Worm (Caenorhabditis elegans) whole organism, L1 larva: Measurements from ENCODE around the gene C39B10.1.

Experiments used
- dsc-1 ChIP-seq: sonication (generic microtip); optimal IDR thresholded peaks from 2 replicates; lab custom pipeline; 2016; ENCODE audit warnings: mild to moderate bottlenecking, missing genetic modification characterization, missing compliant biosample characterization
- zip-4 ChIP-seq: fragments of 200-800 bp; sonication (Bioruptor generic); optimal IDR thresholded peaks from 2 replicates; lab custom pipeline; 2018; ENCODE audit warnings: mild to moderate bottlenecking, missing genetic modification characterization, moderate library complexity, missing compliant biosample characterization

DNA sequence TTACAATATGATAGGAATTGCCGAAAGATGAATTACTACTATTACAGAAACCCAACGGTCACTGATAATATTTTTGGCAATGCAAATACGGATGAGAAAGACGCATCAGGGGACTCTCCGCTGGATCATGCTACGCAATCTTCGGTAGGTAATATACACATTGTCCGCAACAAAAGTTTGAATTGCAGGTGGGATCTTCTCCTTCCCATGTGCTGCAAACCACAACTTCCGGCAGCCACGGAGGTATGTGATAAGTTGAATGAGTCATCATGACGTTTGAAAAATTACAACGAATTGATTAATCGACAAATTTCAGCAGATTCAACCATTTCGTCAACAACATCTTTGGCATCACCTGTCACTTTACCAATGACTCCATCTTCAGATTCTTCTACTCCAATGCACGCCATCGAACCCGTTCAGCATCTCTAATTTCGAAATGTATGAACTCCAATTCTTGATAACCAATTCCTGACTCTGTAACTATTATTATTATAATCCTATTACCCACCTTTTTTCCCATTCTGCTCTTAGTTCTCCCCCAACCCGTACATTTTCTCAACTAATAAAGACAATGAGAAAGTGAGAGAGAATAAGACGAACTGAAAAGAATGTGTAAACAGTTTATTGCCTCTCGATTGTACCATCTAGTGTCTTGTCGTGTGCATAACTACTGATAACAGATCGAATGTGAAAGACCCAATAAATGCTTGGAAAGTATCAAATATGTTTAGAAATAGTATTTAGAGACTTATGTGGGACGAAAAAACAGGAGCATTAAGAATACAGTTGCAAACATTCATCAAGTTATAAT lies 13.9 kb upstream of the C39B10.1 start:
- TF ChIP-seq dsc-1 (tag; lab: Kevin White, UChicago) (no peak), zip-4 (GFP tag; lab: Kevin White, UChicago) (no peak)
